Worm (Caenorhabditis elegans) whole organism, late embryonic: ENCODE measurements around the gene slrp-1.

Experiments
- ceh-18 ChIP-seq: sonication (generic microtip); optimal IDR thresholded peaks from 2 replicates; lab custom pipeline; 2016; ENCODE audit warnings: missing genetic modification characterization, missing compliant biosample characterization
- ceh-22 ChIP-seq: sonication (generic microtip); optimal IDR thresholded peaks from 2 replicates; lab custom pipeline; 2017; ENCODE audit warnings: missing biosample characterization, missing genetic modification characterization
- pha-4 ChIP-seq: fragments of 150-350 bp; optimal IDR thresholded peaks from 2 replicates; lab custom pipeline; 2018; ENCODE audit warnings: missing biosample characterization, missing genetic modification reagents, missing genetic modification characterization
- sox-4 ChIP-seq: sonication (generic microtip); optimal IDR thresholded peaks from 2 replicates; lab custom pipeline; 2017; ENCODE audit warnings: mild to moderate bottlenecking, missing genetic modification characterization, inconsistent platforms, missing compliant biosample characterization

- TF ChIP-seq ceh-22 (tag; lab: Kevin White, UChicago) (no peak), sox-4 (tag; lab: Kevin White, UChicago) (no peak), ceh-18 (tag; lab: Kevin White, UChicago) (no peak), pha-4 (tag; lab: Kevin White, UChicago) (no peak)
These were observed 36.5 kb upstream of the slrp-1 start for ce11 chrV:13529165-13529564.
